Fruit fly (Drosophila melanogaster) whole organism, embryonic: ENCODE data around the gene CG9107.

Experiments used
- Adf1 ChIP-seq: fragments of 200-800 bp; sonication (Bioruptor generic); IDR thresholded peaks from 2 replicates; pipeline ENCODE4 v1.3.6; 2022; ENCODE audit warnings: missing biosample characterization, missing genetic modification characterization
- CG10267 ChIP-seq: fragments of 200-800 bp; sonication (Bioruptor generic); optimal IDR thresholded peaks from 2 replicates; lab custom pipeline; 2018; ENCODE audit warnings: missing biosample characterization, mild to moderate bottlenecking, missing genetic modification characterization, moderate library complexity
- CG10959 ChIP-seq: fragments of 200-800 bp; sonication (Bioruptor generic); IDR thresholded peaks from 2 replicates; pipeline ENCODE4 v1.3.6; 2022; ENCODE audit warnings: missing biosample characterization, missing genetic modification characterization
- CG10979 ChIP-seq: fragments of 200-800 bp; sonication (Bioruptor generic); optimal IDR thresholded peaks from 2 replicates; lab custom pipeline; 2018; ENCODE audit warnings: missing biosample characterization, mild to moderate bottlenecking, missing genetic modification characterization, moderate library complexity
- CG11398 ChIP-seq: fragments of 200-800 bp; sonication (Bioruptor generic); optimal IDR thresholded peaks from 2 replicates; lab custom pipeline; 2016; ENCODE audit warnings: missing biosample characterization, missing genetic modification characterization
- CG12155 ChIP-seq: fragments of 200-800 bp; sonication (Bioruptor generic); optimal IDR thresholded peaks from 3 replicates; lab custom pipeline; 2016; ENCODE audit warnings: missing biosample characterization, missing genetic modification characterization
- CG15011 ChIP-seq: fragments of 200-800 bp; sonication (Bioruptor generic); optimal IDR thresholded peaks from 3 replicates; lab custom pipeline; 2018; ENCODE audit warnings: missing biosample characterization, mild to moderate bottlenecking, missing genetic modification characterization
- CG15514 ChIP-seq: fragments of 200-800 bp; sonication (Bioruptor generic); optimal IDR thresholded peaks from 3 replicates; lab custom pipeline; 2017; ENCODE audit warnings: missing biosample characterization, missing genetic modification characterization, mild to moderate bottlenecking, moderate library complexity, missing genetic modification reagents
- CG17186 ChIP-seq: fragments of 200-800 bp; sonication (Bioruptor generic); optimal IDR thresholded peaks from 3 replicates; lab custom pipeline; 2017; ENCODE audit warnings: missing biosample characterization, missing genetic modification reagents, missing genetic modification characterization
- CG17829 ChIP-seq: fragments of 200-800 bp; optimal IDR thresholded peaks from 2 replicates; lab custom pipeline; 2019; ENCODE audit warnings: missing biosample characterization, mild to moderate bottlenecking, missing genetic modification characterization, moderate library complexity
- CG2202 ChIP-seq: fragments of 200-800 bp; sonication (Bioruptor generic); optimal IDR thresholded peaks from 2 replicates; lab custom pipeline; 2018; ENCODE audit warnings: missing biosample characterization, mild to moderate bottlenecking, missing genetic modification characterization
- CG2678 ChIP-seq: fragments of 200-800 bp; sonication (Bioruptor generic); optimal IDR thresholded peaks from 3 replicates; lab custom pipeline; 2019; ENCODE audit warnings: missing biosample characterization, mild to moderate bottlenecking, missing genetic modification characterization, moderate library complexity
- CG30020 ChIP-seq: fragments of 200-800 bp; optimal IDR thresholded peaks from 2 replicates; lab custom pipeline; 2019; ENCODE audit warnings: missing biosample characterization, mild to moderate bottlenecking, missing genetic modification characterization, moderate library complexity
- CG31365 ChIP-seq: fragments of 200-800 bp; sonication (Bioruptor generic); optimal IDR thresholded peaks from 2 replicates; lab custom pipeline; 2018; ENCODE audit warnings: missing biosample characterization, mild to moderate bottlenecking, missing genetic modification characterization
- CG3407 ChIP-seq: fragments of 200-800 bp; sonication (Bioruptor generic); optimal IDR thresholded peaks from 2 replicates; lab custom pipeline; 2018; ENCODE audit warnings: missing biosample characterization, mild to moderate bottlenecking, missing genetic modification characterization
- CG34224 ChIP-seq: fragments of 200-800 bp; sonication (Bioruptor generic); IDR thresholded peaks from 3 replicates; pipeline ENCODE4 v1.3.6; 2022; ENCODE audit warnings: missing biosample characterization, missing genetic modification characterization; ENCODE audit not compliant: partially characterized antibody
- CG3726 ChIP-seq: fragments of 200-800 bp; sonication (Bioruptor generic); IDR thresholded peaks from 3 replicates; pipeline ENCODE4, ENCODE4 v1.3.6; 2022; ENCODE audit warnings: missing biosample characterization, missing genetic modification characterization
- CG3838 ChIP-seq: fragments of 200-800 bp; sonication (Bioruptor generic); optimal IDR thresholded peaks from 3 replicates; lab custom pipeline; 2016; ENCODE audit warnings: missing biosample characterization, missing genetic modification characterization
- CG42726 ChIP-seq: fragments of 200-800 bp; sonication (Bioruptor generic); IDR thresholded peaks from 2 replicates; pipeline ENCODE4 v1.3.6; 2022; ENCODE audit warnings: missing biosample characterization, missing genetic modification characterization; ENCODE audit not compliant: partially characterized antibody
- CG4404 ChIP-seq: fragments of 200-800 bp; sonication (Bioruptor generic); IDR thresholded peaks from 2 replicates; pipeline ENCODE4 v1.3.6; 2022; ENCODE audit warnings: missing biosample characterization, missing genetic modification characterization
- CG6272 ChIP-seq: fragments of 200-800 bp; sonication (Bioruptor generic); IDR thresholded peaks from 2 replicates; pipeline ENCODE4 v1.3.6; 2022; ENCODE audit warnings: missing biosample characterization, missing genetic modification characterization
- CG7271 ChIP-seq: fragments of 200-800 bp; sonication (Bioruptor generic); optimal IDR thresholded peaks from 2 replicates; lab custom pipeline; 2018; ENCODE audit warnings: missing biosample characterization, mild to moderate bottlenecking, missing genetic modification characterization, moderate library complexity
- CG7745 ChIP-seq: fragments of 200-800 bp; sonication (Bioruptor generic); optimal IDR thresholded peaks from 2 replicates; lab custom pipeline; 2018; ENCODE audit warnings: missing biosample characterization, mild to moderate bottlenecking, missing genetic modification characterization, moderate library complexity
- CG8281 ChIP-seq: fragments of 200-800 bp; sonication (Bioruptor generic); optimal IDR thresholded peaks from 2 replicates; lab custom pipeline; 2018; ENCODE audit warnings: missing biosample characterization, mild to moderate bottlenecking, missing genetic modification characterization, moderate library complexity
- CG8924 ChIP-seq: fragments of 200-800 bp; optimal IDR thresholded peaks from 3 replicates; lab custom pipeline; 2019; ENCODE audit warnings: missing biosample characterization, mild to moderate bottlenecking, missing genetic modification characterization, moderate library complexity
- CG9609 ChIP-seq: fragments of 200-800 bp; sonication (Bioruptor generic); optimal IDR thresholded peaks from 3 replicates; lab custom pipeline; 2016; ENCODE audit warnings: missing biosample characterization, missing genetic modification characterization
- CoRest ChIP-seq: fragments of 200-800 bp; sonication (Bioruptor generic); optimal IDR thresholded peaks from 3 replicates; lab custom pipeline; 2018; ENCODE audit warnings: missing biosample characterization, mild to moderate bottlenecking, missing genetic modification characterization, moderate library complexity
- H15 ChIP-seq: fragments of 200-800 bp; sonication (Bioruptor generic); IDR thresholded peaks from 3 replicates; pipeline ENCODE4 v1.3.6; 2022; ENCODE audit warnings: missing biosample characterization, missing genetic modification characterization
- Jarid2 ChIP-seq: fragments of 200-800 bp; sonication (Bioruptor generic); optimal IDR thresholded peaks from 3 replicates; lab custom pipeline; 2017; ENCODE audit warnings: mild to moderate bottlenecking, missing biosample characterization, missing genetic modification reagents, missing genetic modification characterization
- Mad ChIP-seq: fragments of 200-800 bp; sonication (Bioruptor generic); optimal IDR thresholded peaks from 2 replicates; lab custom pipeline; 2016; ENCODE audit warnings: missing biosample characterization, missing genetic modification characterization
- Nf-YC ChIP-seq: fragments of 200-800 bp; optimal IDR thresholded peaks from 3 replicates; lab custom pipeline; 2019; ENCODE audit warnings: missing biosample characterization, mild to moderate bottlenecking, missing genetic modification characterization, moderate library complexity
- Six4 ChIP-seq: fragments of 200-800 bp; sonication (Bioruptor generic); optimal IDR thresholded peaks from 2 replicates; lab custom pipeline; 2016; ENCODE audit warnings: missing biosample characterization, missing genetic modification characterization
- Stat92E ChIP-seq, 3 experiments: fragments of >200 bp in 2 of 3; fragments of 200-800 bp in 1 of 3; sonication (Bioruptor generic) in 1 of 3; optimal IDR thresholded peaks; 2 replicates each; lab custom pipeline; 2017 to 2019; ENCODE audit warnings: missing biosample characterization in 3 of 3, missing genetic modification characterization in 3 of 3, mild to moderate bottlenecking in 1 of 3, moderate library complexity in 1 of 3
- az2 ChIP-seq: fragments of 200-800 bp; sonication (Bioruptor generic); optimal IDR thresholded peaks from 3 replicates; lab custom pipeline; 2016; ENCODE audit warnings: missing biosample characterization, missing genetic modification characterization
- bbx ChIP-seq: fragments of 200-800 bp; sonication (Bioruptor generic); IDR thresholded peaks from 2 replicates; pipeline ENCODE4 v1.3.6; 2022; ENCODE audit warnings: missing biosample characterization, missing genetic modification characterization; ENCODE audit not compliant: partially characterized antibody
- btn ChIP-seq: fragments of 200-800 bp; sonication (Bioruptor generic); optimal IDR thresholded peaks from 2 replicates; lab custom pipeline; 2016; ENCODE audit warnings: missing biosample characterization, missing genetic modification characterization
- chn ChIP-seq: fragments of 200-800 bp; sonication (Bioruptor generic); optimal IDR thresholded peaks from 2 replicates; lab custom pipeline; 2016; ENCODE audit warnings: missing biosample characterization, missing genetic modification characterization
- dpn ChIP-seq, 2 experiments: fragments of 200-800 bp; sonication (Bioruptor generic); optimal IDR thresholded peaks; 3 replicates each; lab custom pipeline; 2016; ENCODE audit warnings: missing biosample characterization in 2 of 2, missing genetic modification characterization in 2 of 2
- fd3F ChIP-seq: fragments of 200-800 bp; sonication (Bioruptor generic); optimal IDR thresholded peaks from 2 replicates; lab custom pipeline; 2018; ENCODE audit warnings: missing biosample characterization, mild to moderate bottlenecking, missing genetic modification characterization, moderate library complexity
- fru ChIP-seq: fragments of >200 bp; optimal IDR thresholded peaks from 2 replicates; lab custom pipeline; 2017
- fu2 ChIP-seq: fragments of 200-800 bp; sonication (Bioruptor generic); optimal IDR thresholded peaks from 2 replicates; lab custom pipeline; 2016; ENCODE audit warnings: missing biosample characterization, missing genetic modification characterization
- gcm2 ChIP-seq: fragments of 200-800 bp; sonication (Bioruptor generic); optimal IDR thresholded peaks from 2 replicates; lab custom pipeline; 2016; ENCODE audit warnings: missing biosample characterization, missing genetic modification characterization
- insv ChIP-seq, 2 experiments: fragments of 200-800 bp; sonication (Bioruptor generic); optimal IDR thresholded peaks; 3 replicates each; lab custom pipeline; 2016 to 2018; ENCODE audit warnings: missing biosample characterization in 2 of 2, missing genetic modification characterization in 2 of 2
- kay ChIP-seq: fragments of 200-800 bp; sonication (Bioruptor generic); optimal IDR thresholded peaks from 2 replicates; lab custom pipeline; 2016; ENCODE audit warnings: missing biosample characterization, missing genetic modification characterization
- kni ChIP-seq: fragments of 200-800 bp; sonication (Bioruptor generic); optimal IDR thresholded peaks from 3 replicates; lab custom pipeline; 2017; ENCODE audit warnings: mild to moderate bottlenecking, missing biosample characterization, missing genetic modification reagents, missing genetic modification characterization
- lab ChIP-seq: fragments of 200-800 bp; sonication (Bioruptor generic); optimal IDR thresholded peaks from 3 replicates; lab custom pipeline; 2017; ENCODE audit warnings: missing biosample characterization, missing genetic modification characterization, mild to moderate bottlenecking, moderate library complexity, missing genetic modification reagents
- sd ChIP-seq: fragments of 200-800 bp; sonication (Bioruptor generic); optimal IDR thresholded peaks from 3 replicates; lab custom pipeline; 2018; ENCODE audit warnings: missing biosample characterization, mild to moderate bottlenecking, missing genetic modification characterization, moderate library complexity
- shn ChIP-seq: fragments of 200-800 bp; sonication (Bioruptor generic); optimal IDR thresholded peaks from 3 replicates; lab custom pipeline; 2016; ENCODE audit warnings: missing biosample characterization, missing genetic modification characterization
- tio ChIP-seq: fragments of 200-800 bp; sonication (Bioruptor generic); optimal IDR thresholded peaks from 2 replicates; lab custom pipeline; 2017; ENCODE audit warnings: missing biosample characterization, missing genetic modification characterization, inconsistent platforms
- vfl ChIP-seq: fragments of 200-800 bp; sonication (Bioruptor generic); optimal IDR thresholded peaks from 2 replicates; lab custom pipeline; 2016; ENCODE audit warnings: missing biosample characterization, missing genetic modification characterization

The CG9107 gene

dm6 chr2L:6070656-6071231 lies 46.4 kb upstream of the CG9107 start, which contains the start of the genes CG9154 and Kr-h2:
Gene CG9154, minus strand, starts transcription at chr2L:6070686.
Gene Kr-h2, plus strand, starts transcription at chr2L:6070990.
- TF ChIP-seq kni = peak; percentile 55
- peak; percentile 14 for TF ChIP-seq Jarid2 (GFP tag; lab: Kevin White, UChicago)
- peak; percentile 47 for TF ChIP-seq CG8924 (tag; lab: Kevin White, UChicago)
- no peak for TF ChIP-seq CG3726 (GFP tag; lab: Robert Waterston, UW)
- no peak for TF ChIP-seq CG10959
- peak in 1 of 2 experiments; percentile 18 for TF ChIP-seq dpn (GFP tag; optimal IDR thresholded peaks at IDR 0.05; lab: Kevin White, UChicago)
- TF ChIP-seq CG4404 (GFP tag; lab: Robert Waterston, UW) = no peak
- peak; percentile 64 for TF ChIP-seq CG17829 (tag; lab: Kevin White, UChicago)
- TF ChIP-seq CG17186 (GFP tag; lab: Kevin White, UChicago) = peak; percentile 42
- TF ChIP-seq CG31365 (tag; lab: Kevin White, UChicago) = peak; percentile 90
- TF ChIP-seq btn (GFP tag; lab: Kevin White, UChicago) = no peak
- no peak for TF ChIP-seq tio (GFP tag; lab: Kevin White, UChicago)
- TF ChIP-seq Nf-YC (tag; lab: Kevin White, UChicago) = peak; percentile 59
- no peak for TF ChIP-seq CG6272 (GFP tag; lab: Robert Waterston, UW)
- peak; percentile 69 for TF ChIP-seq lab
- no peak for TF ChIP-seq H15 (GFP tag; lab: Robert Waterston, UW)
- TF ChIP-seq insv (GFP tag; optimal IDR thresholded peaks at IDR 0.05; lab: Kevin White, UChicago) = peak in 1 of 2 experiments; percentile 9
- TF ChIP-seq CG3838 (GFP tag; lab: Kevin White, UChicago) = no peak
- no peak for TF ChIP-seq Six4
- TF ChIP-seq vfl = no peak
- peak; percentile 23 for TF ChIP-seq CG12155 (GFP tag; lab: Kevin White, UChicago)
- TF ChIP-seq bbx (GFP tag; lab: Robert Waterston, UW) = peak; percentile 63
- no peak for TF ChIP-seq CG2202
- no peak for TF ChIP-seq kay (GFP tag; lab: Kevin White, UChicago)
- TF ChIP-seq CG30020 (tag; lab: Kevin White, UChicago) = peak; percentile 34
- TF ChIP-seq CG7745 (tag; lab: Kevin White, UChicago) = no peak
- TF ChIP-seq CG3407 (GFP tag; lab: Kevin White, UChicago) = no peak
- peak; percentile 33 for TF ChIP-seq sd (tag; lab: Kevin White, UChicago)
- TF ChIP-seq shn = peak; percentile 25
- no peak for TF ChIP-seq az2
- TF ChIP-seq Adf1 (GFP tag; lab: Robert Waterston, UW) = no peak
- no peak for TF ChIP-seq CG7271 (tag; lab: Kevin White, UChicago)
- no peak for TF ChIP-seq Mad (GFP tag; lab: Kevin White, UChicago)
- TF ChIP-seq gcm2 = no peak
- no peak for TF ChIP-seq Stat92E (GFP tag; optimal IDR thresholded peaks at IDR 0.05; lab: Kevin White, UChicago)
- peak; percentile 57 for TF ChIP-seq CG10267 (tag; lab: Kevin White, UChicago)
- no peak for TF ChIP-seq fru (lab: Kevin White, UChicago)
- TF ChIP-seq CoRest (tag; lab: Kevin White, UChicago) = peak; percentile 69
- no peak for TF ChIP-seq CG15011 (GFP tag; lab: Kevin White, UChicago)
- TF ChIP-seq CG2678 (tag; lab: Kevin White, UChicago) = peak; percentile 56
- TF ChIP-seq CG8281 = no peak
- TF ChIP-seq chn (GFP tag; lab: Kevin White, UChicago) = no peak
- peak; percentile 14 for TF ChIP-seq CG9609 (GFP tag; lab: Kevin White, UChicago)
- no peak for TF ChIP-seq fd3F
- TF ChIP-seq CG11398 (GFP tag; lab: Kevin White, UChicago) = no peak
- TF ChIP-seq CG34224 (GFP tag; lab: Robert Waterston, UW) = peak; percentile 57
- peak; percentile 100 for TF ChIP-seq CG15514 (GFP tag; lab: Kevin White, UChicago)
- TF ChIP-seq CG42726 (GFP tag; lab: Robert Waterston, UW) = peak; percentile 69
- TF ChIP-seq CG10979 (tag; lab: Kevin White, UChicago) = no peak
- peak; percentile 4 for TF ChIP-seq fu2
